Fruit fly (Drosophila melanogaster): ENCODE measurements around the gene Ype.

The Ype gene

DNA sequence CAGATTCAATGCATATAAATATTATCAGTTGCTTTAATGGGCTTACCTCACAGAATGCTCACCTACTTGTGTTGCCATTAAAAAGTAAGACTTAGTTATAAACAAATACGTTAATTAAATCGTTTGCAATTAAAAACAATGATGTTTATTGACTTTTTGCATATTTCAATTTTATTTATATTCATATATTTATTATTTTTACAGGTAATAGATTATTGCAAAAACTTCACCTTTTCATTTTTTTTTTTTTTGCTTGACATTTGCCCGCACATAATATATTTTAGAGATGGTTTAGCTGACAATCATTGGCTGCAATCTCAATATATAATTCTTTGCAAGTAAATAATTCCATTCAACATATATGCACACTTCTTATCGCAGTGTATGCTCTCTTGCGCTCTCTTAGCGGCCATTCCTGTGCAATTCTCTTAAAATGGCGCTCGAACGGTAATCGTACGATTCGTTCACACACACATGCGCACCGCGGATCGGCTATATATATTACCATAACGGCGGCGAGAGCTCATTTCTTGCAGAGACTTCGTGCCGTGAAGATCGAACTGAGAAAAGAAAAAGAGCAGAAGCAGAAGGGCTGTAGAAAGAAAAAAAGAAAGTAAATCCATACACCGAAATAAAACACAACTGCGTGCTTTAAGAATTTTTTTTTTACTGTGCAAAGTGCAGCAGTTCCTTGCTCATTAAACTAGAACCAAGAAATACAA lies 9.3 kb upstream of the Ype start, which contains the start of gene Bcat (continued):
- TF ChIP-seq PHDP (tag; optimal IDR thresholded peaks at IDR 0.05): peak; percentile 74
- no peak for TF ChIP-seq crol (GFP tag; IDR thresholded peaks at IDR 0.05)
- no peak for TF ChIP-seq toy (GFP tag; IDR thresholded peaks at IDR 0.05)
- TF ChIP-seq az2 (GFP tag; optimal IDR thresholded peaks at IDR 0.05): peak; percentile 49
- peak; percentile 70 for TF ChIP-seq Dek (tag; optimal IDR thresholded peaks at IDR 0.05)
- no peak for TF ChIP-seq oc (tag; optimal IDR thresholded peaks at IDR 0.05)
- no peak; the same call in 1 of the 2 replicates for TF ChIP-seq klu (GFP tag; IDR thresholded peaks at IDR 0.05)
- TF ChIP-seq CTCF (GFP tag; optimal IDR thresholded peaks at IDR 0.05): no peak
- peak; percentile 48 for TF ChIP-seq Nf-YB (GFP tag; optimal IDR thresholded peaks at IDR 0.05)
- no peak for TF ChIP-seq yki (optimal IDR thresholded peaks at IDR 0.05)
- TF ChIP-seq CG7372 (GFP tag; IDR thresholded peaks at IDR 0.05): peak; percentile 54; the same call in 1 of the 2 replicates
- TF ChIP-seq YL-1 (GFP tag; optimal IDR thresholded peaks at IDR 0.05): no peak
- peak; percentile 71 for TF ChIP-seq phol (tag; optimal IDR thresholded peaks at IDR 0.05)
- TF ChIP-seq CG2202 (tag; optimal IDR thresholded peaks at IDR 0.05): no peak
- peak; percentile 96 for TF ChIP-seq CG3163 (GFP tag; optimal IDR thresholded peaks at IDR 0.05)
- peak; percentile 41 for TF ChIP-seq CG30431 (GFP tag; optimal IDR thresholded peaks at IDR 0.05)
- TF ChIP-seq eve (GFP tag; optimal IDR thresholded peaks at IDR 0.05): no peak
- TF ChIP-seq CG6254 (GFP tag; optimal IDR thresholded peaks at IDR 0.05): no peak
- TF ChIP-seq CG7839 (tag; optimal IDR thresholded peaks at IDR 0.05): peak; percentile 83
- TF ChIP-seq pfk (GFP tag; optimal IDR thresholded peaks at IDR 0.05): no peak
- no peak for TF ChIP-seq CG17186 (GFP tag; optimal IDR thresholded peaks at IDR 0.05)
- peak; percentile 28 for TF ChIP-seq Atf-2 (GFP tag; optimal IDR thresholded peaks at IDR 0.05)
- TF ChIP-seq Spps (tag; optimal IDR thresholded peaks at IDR 0.05): no peak
- TF ChIP-seq fu2 (GFP tag; optimal IDR thresholded peaks at IDR 0.05): no peak
- peak; percentile 73; the same call in 1 of the 2 replicates for TF ChIP-seq CG32532 (GFP tag; IDR thresholded peaks at IDR 0.05)
- TF ChIP-seq CG10543 (GFP tag; optimal IDR thresholded peaks at IDR 0.05): peak; percentile 78
- TF ChIP-seq vvl (GFP tag; IDR thresholded peaks at IDR 0.05): peak; percentile 47
- peak; percentile 74 for TF ChIP-seq CG6689 (GFP tag; IDR thresholded peaks at IDR 0.05)
- no peak for TF ChIP-seq ERR (GFP tag; optimal IDR thresholded peaks at IDR 0.05)
- TF ChIP-seq caup (GFP tag; optimal IDR thresholded peaks at IDR 0.05; ENCODE audit: severe bottlenecking): peak; percentile 56
- TF ChIP-seq tna (GFP tag; IDR thresholded peaks at IDR 0.05; ENCODE audit: partially characterized antibody): no peak
- no peak for TF ChIP-seq CG43689 (GFP tag; IDR thresholded peaks at IDR 0.05)
- no peak for TF ChIP-seq Lim3 (GFP tag; IDR thresholded peaks at IDR 0.05)
- no peak for TF ChIP-seq Hmx (GFP tag; optimal IDR thresholded peaks at IDR 0.05)
- TF ChIP-seq ftz-f1 (GFP tag; optimal IDR thresholded peaks at IDR 0.05): no peak
- no peak for TF ChIP-seq dm (GFP tag; optimal IDR thresholded peaks at IDR 0.05)
- TF ChIP-seq CG2120 (GFP tag; optimal IDR thresholded peaks at IDR 0.05): peak; percentile 77
- peak; percentile 73 for TF ChIP-seq CG12104 (GFP tag; optimal IDR thresholded peaks at IDR 0.05)
- no peak for TF ChIP-seq bbx (GFP tag; IDR thresholded peaks at IDR 0.05; ENCODE audit: partially characterized antibody)
- no peak for TF ChIP-seq Gsc (GFP tag; IDR thresholded peaks at IDR 0.05)
- TF ChIP-seq Dad (GFP tag; optimal IDR thresholded peaks at IDR 0.05): no peak
- peak; percentile 76 for TF ChIP-seq lmd (GFP tag; IDR thresholded peaks at IDR 0.05)
- TF ChIP-seq CG13775 (GFP tag; optimal IDR thresholded peaks at IDR 0.05): peak; percentile 83
- TF ChIP-seq CG13894 (tag; optimal IDR thresholded peaks at IDR 0.05): no peak
- TF ChIP-seq CG4707 (GFP tag; optimal IDR thresholded peaks at IDR 0.05): peak; percentile 6
- TF ChIP-seq otp (GFP tag; IDR thresholded peaks at IDR 0.05): no peak
- TF ChIP-seq CG13123 (GFP tag; optimal IDR thresholded peaks at IDR 0.05): no peak
- no peak for TF ChIP-seq Dref (GFP tag; IDR thresholded peaks at IDR 0.05)
- TF ChIP-seq CG9609 (GFP tag; optimal IDR thresholded peaks at IDR 0.05): peak; percentile 24
- TF ChIP-seq CG5953 (GFP tag; IDR thresholded peaks at IDR 0.05): no peak
- TF ChIP-seq CG10431 (GFP tag; optimal IDR thresholded peaks at IDR 0.05): no peak
